Worm (Caenorhabditis elegans) whole organism, L4 larva: ENCODE results near the gene hpo-19.

Experiments used
- F10B5.3 ChIP-seq: sonication (generic microtip); optimal IDR thresholded peaks from 2 replicates; lab custom pipeline; 2016; ENCODE audit warnings: mild to moderate bottlenecking, missing genetic modification characterization, missing compliant biosample characterization
- F26F4.8 ChIP-seq: fragments of 200-800 bp; sonication (Bioruptor generic); conservative IDR thresholded peaks from 2 replicates; pipeline ENCODE4 v1.3.6; 2022; ENCODE audit warnings: missing genetic modification characterization, missing compliant biosample characterization
- F37D6.2 ChIP-seq: sonication (generic microtip); optimal IDR thresholded peaks from 2 replicates; lab custom pipeline; 2016; ENCODE audit warnings: mild to moderate bottlenecking, missing genetic modification characterization, missing compliant biosample characterization
- T26A8.4 ChIP-seq: fragments of 200-800 bp; sonication (Bioruptor generic); IDR thresholded peaks from 2 replicates; pipeline ENCODE4 v1.3.6; 2022; ENCODE audit warnings: missing genetic modification characterization, missing compliant biosample characterization
- Y48G9A.11 ChIP-seq: fragments of 200-800 bp; sonication (Bioruptor generic); IDR thresholded peaks from 2 replicates; pipeline ENCODE4 v1.3.6; 2022; ENCODE audit warnings: missing genetic modification reagents, missing genetic modification characterization, missing compliant biosample characterization
- Y75B8A.6 ChIP-seq: fragments of 200-800 bp; sonication (Bioruptor generic); IDR thresholded peaks from 2 replicates; pipeline ENCODE4 v1.3.6; 2022; ENCODE audit warnings: missing genetic modification reagents, missing genetic modification characterization, missing compliant biosample characterization
- ama-1 ChIP-seq: fragments of 150-350 bp; optimal IDR thresholded peaks from 2 replicates; lab custom pipeline; 2014; ENCODE audit warnings: inconsistent platforms, mixed read lengths
- ceh-32 ChIP-seq: sonication (generic microtip); optimal IDR thresholded peaks from 2 replicates; lab custom pipeline; 2016; ENCODE audit warnings: mild to moderate bottlenecking, missing genetic modification characterization, missing compliant biosample characterization; ENCODE audit not compliant: poor library complexity
- ceh-62 ChIP-seq: sonication (generic microtip); optimal IDR thresholded peaks from 2 replicates; lab custom pipeline; 2017; ENCODE audit warnings: missing biosample characterization, missing genetic modification characterization
- cey-2 ChIP-seq: sonication (generic microtip); optimal IDR thresholded peaks from 3 replicates; lab custom pipeline; 2017; ENCODE audit warnings: missing genetic modification characterization, mild to moderate bottlenecking, missing compliant biosample characterization, antibody characterized with exemption, borderline replicate concordance; ENCODE audit not compliant: insufficient read depth
- daf-16 ChIP-seq, 3 experiments: sonication (generic microtip); optimal IDR thresholded peaks; 2 replicates each; lab custom pipeline; 2016 to 2017; ENCODE audit warnings: missing genetic modification characterization in 3 of 3, missing genetic modification reagents in 3 of 3, mild to moderate bottlenecking in 2 of 3, missing compliant biosample characterization in 2 of 3, missing biosample characterization in 1 of 3, moderate library complexity in 1 of 3
- dmd-6 ChIP-seq: fragments of 200-800 bp; sonication (Bioruptor generic); IDR thresholded peaks from 2 replicates; pipeline ENCODE4 v1.3.6; 2022; ENCODE audit warnings: missing genetic modification reagents, missing genetic modification characterization, missing compliant biosample characterization
- dpl-1 ChIP-seq: fragments of 150-350 bp; optimal IDR thresholded peaks from 2 replicates; lab custom pipeline; 2014; ENCODE audit warnings: missing biosample characterization, missing genetic modification reagents, missing genetic modification characterization
- duxl-1 ChIP-seq: sonication (generic microtip); optimal IDR thresholded peaks from 2 replicates; lab custom pipeline; 2016; ENCODE audit warnings: mild to moderate bottlenecking, missing genetic modification characterization, moderate library complexity, missing compliant biosample characterization; ENCODE audit not compliant: poor library complexity
- egl-43 ChIP-seq: fragments of 200-800 bp; sonication (Bioruptor generic); IDR thresholded peaks from 2 replicates; pipeline ENCODE4 v1.3.6; 2022; ENCODE audit warnings: missing genetic modification reagents, missing genetic modification characterization, missing compliant biosample characterization
- fos-1 ChIP-seq: fragments of 150-350 bp; optimal IDR thresholded peaks from 2 replicates; lab custom pipeline; 2014; ENCODE audit warnings: missing biosample characterization, missing genetic modification characterization
- hif-1 ChIP-seq, 2 experiments: sonication (generic microtip); optimal IDR thresholded peaks; 2 replicates each; lab custom pipeline; 2016 to 2017; ENCODE audit warnings: missing compliant biosample characterization in 2 of 2, missing genetic modification characterization in 2 of 2, missing genetic modification reagents in 2 of 2, missing genotype in 2 of 2, mild to moderate bottlenecking in 1 of 2
- hlh-11 ChIP-seq: fragments of 200-800 bp; sonication (Bioruptor generic); optimal IDR thresholded peaks from 2 replicates; lab custom pipeline; 2018; ENCODE audit warnings: mild to moderate bottlenecking, missing genetic modification characterization, missing compliant biosample characterization
- hlh-30 ChIP-seq: sonication (generic microtip); optimal IDR thresholded peaks from 2 replicates; lab custom pipeline; 2017; ENCODE audit warnings: antibody characterized with exemption, mild to moderate bottlenecking, missing genetic modification characterization, missing compliant biosample characterization; ENCODE audit not compliant: insufficient read depth
- jun-1 ChIP-seq: fragments of 150-350 bp; optimal IDR thresholded peaks from 2 replicates; lab custom pipeline; 2014; ENCODE audit warnings: missing biosample characterization, missing genetic modification reagents, missing genetic modification characterization
- lin-15B ChIP-seq: fragments of 150-350 bp; sonication (generic microtip); optimal IDR thresholded peaks from 3 replicates; lab custom pipeline; 2014; ENCODE audit warnings: missing biosample characterization, missing genetic modification characterization
- lin-38 ChIP-seq: fragments of 200-800 bp; sonication (Bioruptor generic); IDR thresholded peaks from 2 replicates; pipeline ENCODE4 v1.3.6; 2022; ENCODE audit warnings: missing genetic modification reagents, missing genetic modification characterization, missing compliant biosample characterization
- lsy-2 ChIP-seq, 2 experiments: fragments of 150-350 bp in 1 of 2; sonication (generic microtip) in 1 of 2; optimal IDR thresholded peaks; 2 replicates each; lab custom pipeline; 2014 to 2017; ENCODE audit warnings: missing biosample characterization in 2 of 2, missing genetic modification characterization in 2 of 2
- madf-5 ChIP-seq, 2 experiments: fragments of 200-800 bp; sonication (Bioruptor generic); IDR thresholded peaks; 2 replicates each; pipeline ENCODE4 v1.3.6; 2022; ENCODE audit warnings: missing compliant biosample characterization in 2 of 2, missing genetic modification characterization in 2 of 2
- mdt-29 ChIP-seq: fragments of 200-800 bp; sonication (Bioruptor generic); IDR thresholded peaks from 2 replicates; pipeline ENCODE4 v1.3.6; 2022; ENCODE audit warnings: missing genetic modification reagents, missing genetic modification characterization, missing compliant biosample characterization
- mep-1 ChIP-seq: fragments of 150-350 bp; sonication (generic microtip); optimal IDR thresholded peaks from 3 replicates; lab custom pipeline; 2014; ENCODE audit warnings: missing biosample characterization, missing genetic modification characterization
- mes-2 ChIP-seq: sonication (generic microtip); optimal IDR thresholded peaks from 2 replicates; lab custom pipeline; 2016; ENCODE audit warnings: missing genotype, mild to moderate bottlenecking, missing genetic modification characterization, missing compliant biosample characterization; ENCODE audit not compliant: poor library complexity, severe bottlenecking
- nhr-237 ChIP-seq: sonication (generic microtip); optimal IDR thresholded peaks from 2 replicates; lab custom pipeline; 2017; ENCODE audit warnings: missing biosample characterization, missing genetic modification characterization
- nhr-28 ChIP-seq: fragments of 150-350 bp; optimal IDR thresholded peaks from 2 replicates; lab custom pipeline; 2014; ENCODE audit warnings: missing biosample characterization, missing genetic modification characterization
- nhr-6 ChIP-seq: fragments of 150-350 bp; optimal IDR thresholded peaks from 2 replicates; lab custom pipeline; 2014; ENCODE audit warnings: missing biosample characterization, missing genetic modification characterization
- nhr-76 ChIP-seq: fragments of 150-350 bp; optimal IDR thresholded peaks from 2 replicates; lab custom pipeline; 2014; ENCODE audit warnings: missing biosample characterization, missing genetic modification characterization
- pha-4 ChIP-seq, 2 experiments: fragments of 150-350 bp in 1 of 2; fragments of 200-800 bp in 1 of 2; sonication (Bioruptor generic) in 1 of 2; IDR thresholded peaks in 1 of 2; optimal IDR thresholded peaks in 1 of 2; 2 replicates each; pipeline versions ENCODE4 v1.3.6 to Lab custom; 2014 to 2022; ENCODE audit warnings: missing genetic modification characterization in 2 of 2, missing genetic modification reagents in 2 of 2, missing biosample characterization in 1 of 2, missing compliant biosample characterization in 1 of 2
- php-3 ChIP-seq: fragments of 200-800 bp; sonication (Bioruptor generic); IDR thresholded peaks from 2 replicates; pipeline ENCODE4 v1.3.6; 2022; ENCODE audit warnings: missing genetic modification reagents, missing genetic modification characterization, missing compliant biosample characterization
- rbr-2 ChIP-seq: sonication (generic microtip); optimal IDR thresholded peaks from 2 replicates; lab custom pipeline; 2016; ENCODE audit warnings: missing genotype, missing genetic modification characterization, missing compliant biosample characterization
- unc-130 ChIP-seq: sonication (generic microtip); optimal IDR thresholded peaks from 2 replicates; lab custom pipeline; 2016; ENCODE audit warnings: missing genetic modification reagents, missing genetic modification characterization, missing compliant biosample characterization
- unc-62 ChIP-seq, 3 experiments: fragments of 150-350 bp in 1 of 3; sonication (generic microtip); optimal IDR thresholded peaks in 2 of 3; peaks in 1 of 3; 1 replicate in 1 of 3; 2 replicates in 2 of 3; lab custom pipeline; 2014 to 2017; ENCODE audit warnings: missing biosample characterization in 3 of 3, missing genetic modification characterization in 3 of 3, missing genetic modification reagents in 3 of 3, missing genotype in 1 of 3
- zfp-3 ChIP-seq: fragments of 200-800 bp; sonication (Bioruptor generic); conservative IDR thresholded peaks from 2 replicates; pipeline ENCODE4 v1.3.6; 2022; ENCODE audit warnings: missing genetic modification reagents, missing genetic modification characterization, missing compliant biosample characterization
- ztf-11 ChIP-seq: fragments of 150-350 bp; optimal IDR thresholded peaks from 2 replicates; lab custom pipeline; 2014; ENCODE audit warnings: missing biosample characterization, missing genetic modification characterization

Gene hpo-19

DNA sequence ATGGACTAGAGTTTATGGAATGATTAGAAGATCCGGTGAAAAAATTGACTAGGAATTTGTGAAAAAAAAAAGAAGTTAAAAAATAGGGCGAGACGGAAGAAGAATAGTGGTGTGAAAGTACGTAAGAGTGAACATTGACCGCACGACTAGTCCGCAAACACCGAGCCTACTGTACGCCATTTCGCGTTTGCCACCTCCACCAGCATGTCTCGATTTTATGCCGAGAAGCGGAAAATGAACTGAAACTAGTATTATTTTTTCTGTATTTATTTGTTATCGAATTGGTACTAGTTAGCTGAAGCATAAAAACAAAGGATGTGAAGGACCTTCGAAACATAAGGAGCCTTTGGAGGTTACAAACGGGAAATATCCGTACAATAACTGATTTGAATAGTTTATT, 9.0 kb upstream of the hpo-19 start:
- TF ChIP-seq F26F4.8 (GFP tag; lab: Robert Waterston, UW) (no peak), hif-1 (tag; optimal IDR thresholded peaks at IDR 0.05; lab: Kevin White, UChicago) (no peak), dpl-1 (peak; percentile 52), nhr-76 (tag; lab: Kevin White, UChicago) (no peak), nhr-237 (tag; lab: Kevin White, UChicago) (no peak), nhr-6 (peak; percentile 44), daf-16 (GFP tag; optimal IDR thresholded peaks at IDR 0.05; lab: Kevin White, UChicago) (no peak), daf-16 (tag; optimal IDR thresholded peaks at IDR 0.05; lab: Kevin White, UChicago) (peak; percentile 25), madf-5 (GFP tag; IDR thresholded peaks at IDR 0.05; lab: Robert Waterston, UW) (no peak), pha-4 (GFP tag; IDR thresholded peaks at IDR 0.05; lab: Robert Waterston, UW) (no peak), pha-4 (tag; optimal IDR thresholded peaks at IDR 0.05; lab: Kevin White, UChicago) (no peak), ama-1 (lab: Kevin White, UChicago) (peak; percentile 78), mep-1 (tag; lab: Kevin White, UChicago) (peak; percentile 43), php-3 (GFP tag; lab: Robert Waterston, UW) (no peak), egl-43 (GFP tag; lab: Robert Waterston, UW) (no peak), Y48G9A.11 (no peak), F10B5.3 (tag; lab: Kevin White, UChicago) (no peak), rbr-2 (peak; percentile 18), lin-38 (GFP tag; lab: Robert Waterston, UW) (peak; percentile 57), fos-1 (tag; lab: Kevin White, UChicago) (no peak), jun-1 (tag; lab: Kevin White, UChicago) (no peak), ztf-11 (tag; lab: Kevin White, UChicago) (no peak), mdt-29 (GFP tag; lab: Robert Waterston, UW) (no peak), T26A8.4 (no peak), zfp-3 (GFP tag; lab: Robert Waterston, UW) (peak; percentile 50; the same call in 1 of the 2 replicates), dmd-6 (GFP tag; lab: Robert Waterston, UW) (0 out of 2 replicates have a peak, but pooled peaks have one; percentile 12), duxl-1 (tag; lab: Kevin White, UChicago) (no peak), mes-2 (tag; lab: Kevin White, UChicago) (peak; percentile 76), lsy-2 (tag; optimal IDR thresholded peaks at IDR 0.05; lab: Kevin White, UChicago) (peak in 1 of 2 experiments; percentile 76), lin-15B (no peak), hlh-11 (tag; lab: Kevin White, UChicago) (peak; percentile 20), hlh-30 (tag; lab: Kevin White, UChicago) (peak; percentile 28), Y75B8A.6 (GFP tag; lab: Robert Waterston, UW) (no peak), unc-130 (no peak), F37D6.2 (tag; lab: Kevin White, UChicago) (no peak)
- TF ChIP-seq, all 104 proteins: peak for 13

DNA sequence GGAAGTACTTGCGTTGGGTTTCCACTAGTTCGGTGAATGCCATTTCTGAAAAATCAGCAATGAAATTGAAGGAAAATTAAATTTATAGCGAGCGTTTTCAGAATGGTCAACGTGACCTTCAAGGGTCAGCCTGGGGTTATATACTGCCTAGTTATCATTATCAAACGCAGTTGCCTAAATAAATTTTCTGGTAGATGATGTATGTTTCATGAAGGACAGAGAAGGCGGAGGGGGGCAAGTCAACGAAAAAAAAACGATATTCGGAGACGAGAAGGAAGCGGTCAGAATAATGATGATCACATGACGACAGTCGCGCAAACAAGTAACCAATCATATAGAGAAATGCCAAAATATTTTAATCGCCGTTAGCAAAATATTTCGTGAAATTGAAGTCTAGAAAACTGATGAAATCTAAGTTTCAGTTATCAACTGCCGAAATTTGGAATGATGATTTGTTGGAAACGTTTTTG, 6.5 kb upstream of the hpo-19 start, which contains the start of gene alh-4:
Gene alh-4 (minus strand): TSS at position 51 of the 470 bp plus-strand sequence.
- TF ChIP-seq ceh-62 (no peak), hlh-30 (tag; lab: Kevin White, UChicago) (peak; percentile 39), hlh-11 (tag; lab: Kevin White, UChicago) (peak; percentile 28), unc-62 (GFP tag; optimal IDR thresholded peaks at IDR 0.05 in 1 of 2; lab: Kevin White, UChicago) (peak in 1 of 2 experiments; percentile 85), unc-62 (tag; optimal IDR thresholded peaks at IDR 0.05; lab: Kevin White, UChicago) (no peak), cey-2 (tag; lab: Kevin White, UChicago) (peak; percentile 45), ceh-32 (tag; lab: Kevin White, UChicago) (no peak), nhr-28 (tag; lab: Kevin White, UChicago) (peak; percentile 44)
